Worm (Caenorhabditis elegans) whole organism, early embryonic: ENCODE data around the gene slc-30A9.

Experiments
- B0310.2 ChIP-seq: sonication (generic microtip); optimal IDR thresholded peaks from 2 replicates; lab custom pipeline; 2016; ENCODE audit warnings: mild to moderate bottlenecking, missing genetic modification characterization, missing compliant biosample characterization
- F13C5.2 ChIP-seq: sonication (generic microtip); optimal IDR thresholded peaks from 2 replicates; lab custom pipeline; 2017; ENCODE audit warnings: mild to moderate bottlenecking, missing genetic modification characterization, inconsistent platforms, missing compliant biosample characterization
- ama-1 ChIP-seq: fragments of 150-350 bp; optimal IDR thresholded peaks from 2 replicates; lab custom pipeline; 2014
- ceh-13 ChIP-seq: fragments of 200-800 bp; sonication (Bioruptor generic); optimal IDR thresholded peaks from 2 replicates; lab custom pipeline; 2018; ENCODE audit warnings: mild to moderate bottlenecking, missing genetic modification characterization, missing compliant biosample characterization
- ceh-36 ChIP-seq: sonication (generic microtip); optimal IDR thresholded peaks from 2 replicates; lab custom pipeline; 2016; ENCODE audit warnings: missing genetic modification characterization, inconsistent platforms, missing compliant biosample characterization
- hmbx-1 ChIP-seq: sonication (generic microtip); optimal IDR thresholded peaks from 2 replicates; lab custom pipeline; 2016; ENCODE audit warnings: mild to moderate bottlenecking, missing genetic modification characterization, missing compliant biosample characterization
- hmg-4 ChIP-seq: fragments of 200-800 bp; sonication (Bioruptor generic); optimal IDR thresholded peaks from 2 replicates; lab custom pipeline; 2018; ENCODE audit warnings: mild to moderate bottlenecking, missing genetic modification characterization, missing compliant biosample characterization
- hnd-1 ChIP-seq: sonication (generic microtip); optimal IDR thresholded peaks from 2 replicates; lab custom pipeline; 2016; ENCODE audit warnings: missing genetic modification characterization, missing compliant biosample characterization
- scrt-1 ChIP-seq: fragments of 200-800 bp; sonication (Bioruptor generic); IDR thresholded peaks from 2 replicates; pipeline ENCODE4 v1.3.6; 2022; ENCODE audit warnings: missing genetic modification characterization, missing compliant biosample characterization
- sea-1 ChIP-seq: fragments of 200-800 bp; sonication (Bioruptor generic); conservative IDR thresholded peaks from 2 replicates; pipeline ENCODE4 v1.3.6; 2022; ENCODE audit warnings: missing genetic modification characterization, missing compliant biosample characterization
- tbx-11 ChIP-seq: fragments of 200-800 bp; sonication (Bioruptor generic); IDR thresholded peaks from 2 replicates; pipeline ENCODE4 v1.3.6; 2022; ENCODE audit warnings: missing genetic modification characterization, missing compliant biosample characterization
- tbx-37 ChIP-seq: fragments of 200-800 bp; sonication (Bioruptor generic); conservative IDR thresholded peaks from 2 replicates; pipeline ENCODE4 v1.3.6; 2022; ENCODE audit warnings: missing genetic modification reagents, missing genetic modification characterization, missing compliant biosample characterization
- tra-4 ChIP-seq: sonication (generic microtip); optimal IDR thresholded peaks from 2 replicates; lab custom pipeline; 2017; ENCODE audit warnings: missing genetic modification characterization, missing compliant biosample characterization

The slc-30A9 gene

DNA sequence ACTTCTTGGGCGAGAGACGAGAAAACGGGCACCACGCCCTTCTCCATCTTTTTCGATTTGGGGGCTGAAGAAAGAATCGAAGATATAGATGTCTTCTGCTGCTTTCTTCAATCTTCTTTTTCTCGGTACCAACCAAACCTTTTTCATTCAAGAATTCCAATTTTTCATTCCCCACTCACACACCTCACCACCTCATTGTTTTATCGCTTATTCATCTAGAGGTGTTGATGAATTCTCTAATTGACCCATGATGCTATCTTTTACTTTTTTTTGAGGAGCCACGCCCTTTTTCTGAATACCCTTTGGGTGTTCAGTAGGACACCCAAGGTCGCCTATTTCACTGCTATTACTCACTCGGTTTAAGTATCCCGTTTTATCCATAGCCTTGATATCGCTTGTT lies 47.1 kb downstream of the slc-30A9 start:
- TF ChIP-seq tra-4 (tag; lab: Kevin White, UChicago) (no peak), sea-1 (GFP tag; lab: Robert Waterston, UW) (no peak), ceh-36 (tag; lab: Kevin White, UChicago) (no peak), scrt-1 (GFP tag; lab: Robert Waterston, UW) (no peak), B0310.2 (tag; lab: Kevin White, UChicago) (no peak), ama-1 (no peak), hnd-1 (tag; lab: Kevin White, UChicago) (no peak), tbx-37 (GFP tag; lab: Robert Waterston, UW) (no peak), hmbx-1 (tag; lab: Kevin White, UChicago) (no peak), tbx-11 (no peak), ceh-13 (no peak), F13C5.2 (tag; lab: Kevin White, UChicago) (no peak)

DNA sequence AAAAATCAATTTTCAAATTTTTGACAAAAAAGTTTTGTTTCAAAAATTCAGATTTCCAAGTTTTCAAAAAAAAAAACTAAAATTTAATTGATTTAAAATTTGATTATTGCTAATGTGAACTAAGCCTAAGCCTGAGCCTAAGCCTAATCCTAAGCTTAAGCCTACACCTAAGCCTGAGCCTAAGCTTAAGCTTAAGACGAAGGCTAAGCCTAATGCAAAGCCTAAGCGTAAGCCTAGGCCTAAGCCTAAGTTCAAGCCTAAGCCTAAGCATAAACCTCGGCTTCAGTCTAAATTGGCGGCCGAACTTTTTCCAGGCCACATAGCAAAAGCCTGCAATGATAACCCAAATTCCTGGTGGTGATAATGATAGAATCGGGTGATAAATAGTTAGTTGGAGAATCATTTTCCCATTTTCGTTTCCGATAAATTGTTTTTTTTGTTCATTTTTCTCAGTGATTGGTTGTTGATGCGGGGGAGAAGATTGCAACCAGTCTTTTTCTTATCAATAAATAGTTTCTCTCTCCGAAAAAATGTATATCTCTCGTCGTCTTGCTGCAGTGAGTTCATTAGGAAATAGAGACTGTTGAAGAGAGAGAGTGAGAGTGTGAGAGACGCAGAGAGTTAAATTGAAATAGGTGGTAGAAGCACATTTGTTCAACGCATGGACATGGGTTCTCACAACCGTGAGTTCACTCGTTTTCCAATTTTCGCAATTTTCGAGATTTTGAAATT lies 51.3 kb downstream of the slc-30A9 start:
- TF ChIP-seq ama-1 (no peak), ceh-36 (tag; lab: Kevin White, UChicago) (peak; percentile 47)

DNA sequence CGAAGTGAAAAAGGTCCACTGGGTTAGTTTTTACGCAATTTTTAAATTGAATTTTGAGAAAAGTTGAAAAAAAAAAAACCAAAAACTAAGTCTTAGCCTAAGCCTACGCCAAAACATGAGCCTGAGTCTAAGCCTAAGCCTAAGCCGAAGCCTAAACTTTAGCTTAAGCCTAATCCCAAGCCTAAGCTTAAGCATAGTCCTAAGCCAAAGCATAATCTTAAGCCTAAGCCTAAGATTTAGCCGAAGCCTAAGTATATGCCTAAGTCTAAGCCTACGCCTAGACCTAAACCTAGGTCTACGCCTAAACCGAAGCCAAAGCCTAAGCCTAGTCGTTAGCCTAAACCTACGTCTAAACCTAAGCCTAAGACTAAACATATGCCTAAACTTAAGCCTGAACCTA lies 57.0 kb downstream of the slc-30A9 start:
- TF ChIP-seq tbx-11 (no peak), scrt-1 (GFP tag; lab: Robert Waterston, UW) (no peak), ceh-36 (tag; lab: Kevin White, UChicago) (peak; percentile 52), hmg-4 (GFP tag; lab: Kevin White, UChicago) (no peak)
